Fruit fly (Drosophila melanogaster) whole organism: ENCODE results near the gene CG15403.

Experiments
- CG8478 ChIP-seq: fragments of >200 bp; optimal IDR thresholded peaks from 2 replicates; lab custom pipeline; 2018; ENCODE audit warnings: inconsistent platforms
- Dll ChIP-seq: fragments of >200 bp; optimal IDR thresholded peaks from 2 replicates; lab custom pipeline; 2017
- EcR ChIP-seq, 2 experiments: fragments of >200 bp; optimal IDR thresholded peaks; 2 replicates each; lab custom pipeline; 2017; ENCODE audit warnings: missing biosample characterization in 2 of 2, missing genetic modification characterization in 2 of 2, missing genetic modification reagents in 2 of 2
- pan ChIP-seq: fragments of >200 bp; optimal IDR thresholded peaks from 2 replicates; lab custom pipeline; 2017
- psq ChIP-seq: fragments of >200 bp; optimal IDR thresholded peaks from 2 replicates; lab custom pipeline; 2017
- usp ChIP-seq: fragments of >200 bp; optimal IDR thresholded peaks from 2 replicates; lab custom pipeline; 2017; ENCODE audit warnings: missing biosample characterization, missing genetic modification characterization, mixed read lengths

- TF ChIP-seq usp (no peak), CG8478 (lab: Kevin White, UChicago) (no peak), pan (lab: Kevin White, UChicago) (no peak), Dll (no peak), psq (no peak), EcR (GFP tag; optimal IDR thresholded peaks at IDR 0.05; lab: Kevin White, UChicago) (no peak)
These were observed 38.3 kb downstream of the CG15403 start for dm6 chr2L:3166710-3167109.
